Fruit fly (Drosophila melanogaster) whole organism, embryonic: ENCODE data around the gene CG14024.

ENCODE experiments used
- Awh ChIP-seq: fragments of 200-800 bp; sonication (Bioruptor generic); IDR thresholded peaks from 2 replicates; pipeline ENCODE4, ENCODE4 v1.3.6; 2022; ENCODE audit warnings: missing biosample characterization, missing genetic modification characterization
- B-H1 ChIP-seq: fragments of 200-800 bp; sonication (Bioruptor generic); IDR thresholded peaks from 3 replicates; pipeline ENCODE4 v1.3.6; 2022; ENCODE audit warnings: missing biosample characterization, missing genetic modification characterization
- Bteb2 ChIP-seq: fragments of 200-800 bp; sonication (Bioruptor generic); optimal IDR thresholded peaks from 2 replicates; lab custom pipeline; 2016; ENCODE audit warnings: missing biosample characterization, missing genetic modification characterization
- CG10274 ChIP-seq: fragments of 200-800 bp; sonication (Bioruptor generic); optimal IDR thresholded peaks from 3 replicates; lab custom pipeline; 2017; ENCODE audit warnings: missing biosample characterization, mild to moderate bottlenecking, missing genetic modification characterization
- CG11696 ChIP-seq: fragments of 200-800 bp; sonication (Bioruptor generic); IDR thresholded peaks from 2 replicates; pipeline ENCODE4 v1.3.6; 2022; ENCODE audit warnings: missing biosample characterization, missing genetic modification characterization
- CG11723 ChIP-seq: fragments of 200-800 bp; sonication (Bioruptor generic); optimal IDR thresholded peaks from 2 replicates; lab custom pipeline; 2017; ENCODE audit warnings: missing biosample characterization, mild to moderate bottlenecking, missing genetic modification characterization
- CG14965 ChIP-seq: fragments of 200-800 bp; sonication (Bioruptor generic); optimal IDR thresholded peaks from 2 replicates; lab custom pipeline; 2016; ENCODE audit warnings: missing biosample characterization, missing genetic modification characterization, borderline replicate concordance
- CG15011 ChIP-seq: fragments of 200-800 bp; sonication (Bioruptor generic); optimal IDR thresholded peaks from 3 replicates; lab custom pipeline; 2018; ENCODE audit warnings: missing biosample characterization, mild to moderate bottlenecking, missing genetic modification characterization
- CG17328 ChIP-seq: fragments of 200-800 bp; sonication (Bioruptor generic); IDR thresholded peaks from 2 replicates; pipeline ENCODE4 v1.3.6; 2022; ENCODE audit warnings: missing biosample characterization, missing genetic modification characterization
- CG1832 ChIP-seq: fragments of 200-800 bp; sonication (Bioruptor generic); optimal IDR thresholded peaks from 2 replicates; lab custom pipeline; 2017; ENCODE audit warnings: missing biosample characterization, mild to moderate bottlenecking, missing genetic modification characterization, inconsistent platforms
- CG18619 ChIP-seq: fragments of 200-800 bp; sonication (Bioruptor generic); optimal IDR thresholded peaks from 3 replicates; lab custom pipeline; 2017; ENCODE audit warnings: missing biosample characterization, mild to moderate bottlenecking, missing genetic modification characterization
- CG2875 ChIP-seq: fragments of 200-800 bp; sonication (Bioruptor generic); optimal IDR thresholded peaks from 2 replicates; lab custom pipeline; 2017; ENCODE audit warnings: missing biosample characterization, mild to moderate bottlenecking, missing genetic modification characterization, missing genetic modification reagents
- CG31224 ChIP-seq: fragments of 200-800 bp; sonication (Bioruptor generic); IDR thresholded peaks from 2 replicates; pipeline ENCODE4 v1.3.6; 2022; ENCODE audit warnings: missing biosample characterization, missing genetic modification characterization
- CG3163 ChIP-seq: fragments of 200-800 bp; sonication (Bioruptor generic); optimal IDR thresholded peaks from 3 replicates; lab custom pipeline; 2016; ENCODE audit warnings: missing biosample characterization, missing genetic modification characterization
- CG32767 ChIP-seq: fragments of 200-800 bp; sonication (Bioruptor generic); IDR thresholded peaks from 2 replicates; pipeline ENCODE4 v1.3.6; 2022; ENCODE audit warnings: missing biosample characterization, missing genetic modification characterization
- CG32772 ChIP-seq: fragments of 200-800 bp; sonication (Bioruptor generic); IDR thresholded peaks from 2 replicates; pipeline ENCODE4 v1.3.6; 2022; ENCODE audit warnings: missing biosample characterization, missing genetic modification characterization
- CG3726 ChIP-seq: fragments of 200-800 bp; sonication (Bioruptor generic); IDR thresholded peaks from 3 replicates; pipeline ENCODE4, ENCODE4 v1.3.6; 2022; ENCODE audit warnings: missing biosample characterization, missing genetic modification characterization
- CG3847 ChIP-seq: fragments of 200-800 bp; sonication (Bioruptor generic); IDR thresholded peaks from 2 replicates; pipeline ENCODE4 v1.3.6; 2022; ENCODE audit warnings: missing biosample characterization, missing genetic modification characterization
- CG43689 ChIP-seq: fragments of 200-800 bp; sonication (Bioruptor generic); IDR thresholded peaks from 2 replicates; pipeline ENCODE4 v1.3.6; 2022; ENCODE audit warnings: missing biosample characterization, missing genetic modification characterization
- CG6175 ChIP-seq: fragments of 200-800 bp; sonication (Bioruptor generic); IDR thresholded peaks from 3 replicates; pipeline ENCODE4 v1.3.6; 2022; ENCODE audit warnings: missing biosample characterization, missing genetic modification characterization
- CG9609 ChIP-seq: fragments of 200-800 bp; sonication (Bioruptor generic); optimal IDR thresholded peaks from 3 replicates; lab custom pipeline; 2016; ENCODE audit warnings: missing biosample characterization, missing genetic modification characterization
- Dfd ChIP-seq, 2 experiments: fragments of >200 bp; optimal IDR thresholded peaks; 2 replicates each; lab custom pipeline; 2017; ENCODE audit warnings: missing biosample characterization in 2 of 2, missing genetic modification characterization in 2 of 2
- Drgx ChIP-seq: fragments of 200-800 bp; sonication (Bioruptor generic); IDR thresholded peaks from 2 replicates; pipeline ENCODE4 v1.3.6; 2022; ENCODE audit warnings: missing biosample characterization, missing genetic modification characterization
- E2f1 ChIP-seq: fragments of 200-800 bp; sonication (Bioruptor generic); IDR thresholded peaks from 2 replicates; pipeline ENCODE4 v1.3.6; 2022; ENCODE audit warnings: missing biosample characterization, missing genetic modification characterization
- Fer3 ChIP-seq: fragments of 200-800 bp; sonication (Bioruptor generic); optimal IDR thresholded peaks from 2 replicates; lab custom pipeline; 2018; ENCODE audit warnings: missing biosample characterization, mild to moderate bottlenecking, missing genetic modification characterization, moderate library complexity
- H2.0 ChIP-seq: fragments of 200-800 bp; sonication (Bioruptor generic); IDR thresholded peaks from 2 replicates; pipeline ENCODE4 v1.3.6; 2022; ENCODE audit warnings: missing biosample characterization, missing genetic modification characterization
- HLH4C ChIP-seq: fragments of 200-800 bp; sonication (Bioruptor generic); IDR thresholded peaks from 3 replicates; pipeline ENCODE4 v1.3.6; 2022; ENCODE audit warnings: missing biosample characterization, missing genetic modification characterization; ENCODE audit not compliant: partially characterized antibody
- HLH54F ChIP-seq: fragments of 200-800 bp; sonication (Bioruptor generic); optimal IDR thresholded peaks from 3 replicates; lab custom pipeline; 2016; ENCODE audit warnings: missing biosample characterization, missing genetic modification characterization
- Hey ChIP-seq: fragments of 200-800 bp; sonication (Bioruptor generic); optimal IDR thresholded peaks from 3 replicates; lab custom pipeline; 2018; ENCODE audit warnings: missing biosample characterization, mild to moderate bottlenecking, missing genetic modification characterization
- Hmr ChIP-seq: fragments of 200-800 bp; sonication (Bioruptor generic); optimal IDR thresholded peaks from 3 replicates; lab custom pipeline; 2017; ENCODE audit warnings: mild to moderate bottlenecking, missing biosample characterization, missing genetic modification reagents, missing genetic modification characterization
- Taf1 ChIP-seq: fragments of 200-800 bp; sonication (Bioruptor generic); IDR thresholded peaks from 2 replicates; pipeline ENCODE4 v1.3.6; 2022; ENCODE audit warnings: missing biosample characterization, missing genetic modification characterization
- amos ChIP-seq: fragments of 200-800 bp; sonication (Bioruptor generic); IDR thresholded peaks from 2 replicates; pipeline ENCODE4 v1.3.6; 2022; ENCODE audit warnings: missing biosample characterization, missing genetic modification characterization; ENCODE audit not compliant: partially characterized antibody
- ase ChIP-seq: fragments of 200-800 bp; sonication (Bioruptor generic); IDR thresholded peaks from 3 replicates; pipeline ENCODE4 v1.3.6; 2022; ENCODE audit warnings: missing biosample characterization, missing genetic modification characterization
- az2 ChIP-seq: fragments of 200-800 bp; sonication (Bioruptor generic); optimal IDR thresholded peaks from 3 replicates; lab custom pipeline; 2016; ENCODE audit warnings: missing biosample characterization, missing genetic modification characterization
- caup ChIP-seq: fragments of 200-800 bp; sonication (Bioruptor generic); optimal IDR thresholded peaks from 3 replicates; lab custom pipeline; 2017; ENCODE audit warnings: missing biosample characterization, mild to moderate bottlenecking, missing genetic modification characterization, moderate library complexity; ENCODE audit not compliant: severe bottlenecking
- dati ChIP-seq: fragments of 200-800 bp; sonication (Bioruptor generic); IDR thresholded peaks from 2 replicates; pipeline ENCODE4 v1.3.6; 2022; ENCODE audit warnings: missing biosample characterization, missing genetic modification characterization
- fd96Cb ChIP-seq: fragments of 200-800 bp; sonication (Bioruptor generic); optimal IDR thresholded peaks from 2 replicates; lab custom pipeline; 2018; ENCODE audit warnings: missing biosample characterization, mild to moderate bottlenecking, missing genetic modification characterization, moderate library complexity
- gcm2 ChIP-seq: fragments of 200-800 bp; sonication (Bioruptor generic); optimal IDR thresholded peaks from 2 replicates; lab custom pipeline; 2016; ENCODE audit warnings: missing biosample characterization, missing genetic modification characterization
- ham ChIP-seq: fragments of 200-800 bp; sonication (Bioruptor generic); IDR thresholded peaks from 2 replicates; pipeline ENCODE4 v1.3.6; 2022; ENCODE audit warnings: missing biosample characterization, missing genetic modification characterization
- hb ChIP-seq: fragments of 200-800 bp; sonication (Bioruptor generic); IDR thresholded peaks from 3 replicates; pipeline ENCODE4 v1.3.6; 2022; ENCODE audit warnings: missing biosample characterization, missing genetic modification characterization; ENCODE audit not compliant: partially characterized antibody
- hkb ChIP-seq, 2 experiments: fragments of 200-800 bp in 1 of 2; fragments of >200 bp in 1 of 2; sonication (Bioruptor generic) in 1 of 2; IDR thresholded peaks in 1 of 2; optimal IDR thresholded peaks in 1 of 2; 2 replicates each; pipeline versions ENCODE4 v1.3.6 to Lab custom; 2017 to 2022; ENCODE audit warnings: missing biosample characterization in 1 of 2, missing genetic modification characterization in 1 of 2
- nau ChIP-seq: fragments of 200-800 bp; sonication (Bioruptor generic); optimal IDR thresholded peaks from 3 replicates; lab custom pipeline; 2017; ENCODE audit warnings: missing biosample characterization, mild to moderate bottlenecking, missing genetic modification characterization, missing genetic modification reagents
- nerfin-1 ChIP-seq: fragments of 200-800 bp; sonication (Bioruptor generic); optimal IDR thresholded peaks from 3 replicates; lab custom pipeline; 2019; ENCODE audit warnings: missing biosample characterization, mild to moderate bottlenecking, missing genetic modification characterization, moderate library complexity
- nmo ChIP-seq: fragments of 200-800 bp; sonication (Bioruptor generic); optimal IDR thresholded peaks from 2 replicates; lab custom pipeline; 2018; ENCODE audit warnings: missing biosample characterization, mild to moderate bottlenecking, missing genetic modification characterization, moderate library complexity
- p53 ChIP-seq: fragments of 200-800 bp; sonication (Bioruptor generic); optimal IDR thresholded peaks from 2 replicates; lab custom pipeline; 2016; ENCODE audit warnings: missing biosample characterization, missing genetic modification characterization
- pnt ChIP-seq: fragments of 200-800 bp; sonication (Bioruptor generic); optimal IDR thresholded peaks from 3 replicates; lab custom pipeline; 2016; ENCODE audit warnings: missing biosample characterization, missing genetic modification characterization
- pros ChIP-seq: fragments of 200-800 bp; sonication (Bioruptor generic); optimal IDR thresholded peaks from 3 replicates; lab custom pipeline; 2019; ENCODE audit warnings: missing biosample characterization, mild to moderate bottlenecking, missing genetic modification characterization, moderate library complexity
- tna ChIP-seq: fragments of 200-800 bp; sonication (Bioruptor generic); IDR thresholded peaks from 2 replicates; pipeline ENCODE4 v1.3.6; 2022; ENCODE audit warnings: missing biosample characterization, missing genetic modification characterization; ENCODE audit not compliant: partially characterized antibody
- z ChIP-seq: fragments of 200-800 bp; sonication (Bioruptor generic); IDR thresholded peaks from 3 replicates; pipeline ENCODE4 v1.3.6; 2022; ENCODE audit warnings: missing biosample characterization, missing genetic modification characterization

The CG14024 gene

DNA sequence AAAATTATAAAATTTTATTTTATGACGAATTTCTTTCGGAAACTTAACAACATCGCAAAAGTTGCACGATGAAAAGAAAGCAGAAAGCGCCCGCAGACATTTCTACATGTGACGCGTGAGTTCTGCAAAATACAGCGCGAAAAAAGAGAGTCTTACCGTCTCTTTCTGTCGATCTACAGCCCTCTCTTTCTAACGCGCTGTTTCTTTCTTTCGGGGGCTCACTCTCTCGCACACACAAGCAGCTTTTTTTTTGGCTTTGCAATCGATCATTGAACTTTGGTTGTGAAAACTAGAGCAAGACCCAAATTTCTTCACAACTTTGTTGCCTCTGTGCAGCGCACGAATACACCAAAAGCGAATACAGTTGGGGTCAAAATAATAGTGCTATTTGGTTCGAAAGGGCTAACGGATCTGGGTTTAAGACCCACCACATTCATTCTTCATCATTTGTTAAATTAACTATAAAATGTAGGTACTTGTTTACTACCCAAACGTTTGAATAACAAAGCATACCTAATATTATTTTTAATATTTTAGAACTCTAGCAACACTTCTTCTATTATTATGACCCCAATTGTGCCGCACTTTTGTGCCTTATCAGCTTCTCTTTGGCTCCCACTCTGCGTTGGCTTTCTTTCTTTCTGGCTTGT is 15.6 kb downstream of the CG14024 start (continued):
- TF ChIP-seq p53 (GFP tag; lab: Kevin White, UChicago) = no peak
- no peak for TF ChIP-seq Dfd (GFP tag; optimal IDR thresholded peaks at IDR 0.05; lab: Kevin White, UChicago)
- TF ChIP-seq H2.0 = peak; percentile 61
- no peak for TF ChIP-seq hkb (optimal IDR thresholded peaks at IDR 0.05; lab: Kevin White, UChicago)
- peak; percentile 84 for TF ChIP-seq hkb (GFP tag; IDR thresholded peaks at IDR 0.05; lab: Robert Waterston, UW)
- peak; percentile 46 for TF ChIP-seq HLH54F
- no peak for TF ChIP-seq pros
- TF ChIP-seq Drgx = peak; percentile 29
- TF ChIP-seq gcm2 = peak; percentile 70
- TF ChIP-seq CG6175 (GFP tag; lab: Robert Waterston, UW) = no peak
- peak; percentile 40 for TF ChIP-seq pnt (GFP tag; lab: Kevin White, UChicago)
- no peak for TF ChIP-seq CG3163 (GFP tag; lab: Kevin White, UChicago)
- TF ChIP-seq CG10274 (GFP tag; lab: Kevin White, UChicago) = peak; percentile 27
- TF ChIP-seq CG43689 (GFP tag; lab: Robert Waterston, UW) = 0 out of 2 replicates have a peak, but pooled peaks have one; percentile 35
- no peak for TF ChIP-seq CG14965 (GFP tag; lab: Kevin White, UChicago)
- TF ChIP-seq CG32767 (GFP tag; lab: Robert Waterston, UW) = peak; percentile 83
- TF ChIP-seq amos = no peak
- TF ChIP-seq dati (GFP tag; lab: Robert Waterston, UW) = no peak
- peak; percentile 91 for TF ChIP-seq nmo (GFP tag; lab: Kevin White, UChicago)
- peak; percentile 89 for TF ChIP-seq CG2875 (GFP tag; lab: Kevin White, UChicago)
- no peak for TF ChIP-seq ham (GFP tag; lab: Robert Waterston, UW)
- peak; percentile 96 for TF ChIP-seq CG11696
- no peak for TF ChIP-seq CG3847
- no peak for TF ChIP-seq CG3726 (GFP tag; lab: Robert Waterston, UW)
- peak; percentile 82 for TF ChIP-seq CG18619 (GFP tag; lab: Kevin White, UChicago)
- TF ChIP-seq Taf1 (GFP tag; lab: Robert Waterston, UW) = peak; percentile 40; the same call in 1 of the 2 replicates
- peak; percentile 83 for TF ChIP-seq nerfin-1 (tag; lab: Kevin White, UChicago)
- no peak for TF ChIP-seq hb (GFP tag; lab: Robert Waterston, UW)
- peak; percentile 81 for TF ChIP-seq CG11723
- peak; percentile 47 for TF ChIP-seq CG9609 (GFP tag; lab: Kevin White, UChicago)
- TF ChIP-seq CG17328 (GFP tag; lab: Robert Waterston, UW) = peak; percentile 72
- peak; percentile 25 for TF ChIP-seq Hey
- peak; percentile 86 for TF ChIP-seq Hmr (GFP tag; lab: Kevin White, UChicago)
- TF ChIP-seq fd96Cb = peak; percentile 90
- peak; percentile 62 for TF ChIP-seq B-H1 (GFP tag; lab: Robert Waterston, UW)
- TF ChIP-seq Bteb2 (GFP tag; lab: Kevin White, UChicago) = peak; percentile 40
- TF ChIP-seq caup (GFP tag; lab: Kevin White, UChicago) = peak; percentile 64
- TF ChIP-seq z = no peak
- peak; percentile 84 for TF ChIP-seq az2 (GFP tag; lab: Kevin White, UChicago)
- no peak for TF ChIP-seq tna (GFP tag; lab: Robert Waterston, UW)
- peak; percentile 62; the same call in 1 of the 2 replicates for TF ChIP-seq E2f1
- peak; percentile 75 for TF ChIP-seq Fer3 (tag; lab: Kevin White, UChicago)
- peak; percentile 64 for TF ChIP-seq CG15011 (GFP tag; lab: Kevin White, UChicago)
- peak; percentile 35; the same call in 1 of the 2 replicates for TF ChIP-seq CG31224 (GFP tag; lab: Robert Waterston, UW)
- peak; percentile 82 for TF ChIP-seq nau (GFP tag; lab: Kevin White, UChicago)
- TF ChIP-seq HLH4C (GFP tag; lab: Robert Waterston, UW) = no peak
- TF ChIP-seq CG32772 (GFP tag; lab: Robert Waterston, UW) = peak; percentile 77
- peak; percentile 46 for TF ChIP-seq CG1832
- TF ChIP-seq Awh (GFP tag; lab: Robert Waterston, UW) = peak; percentile 91
- peak; percentile 64; the same call in 2 of the 3 replicates for TF ChIP-seq ase
